Worm (Caenorhabditis elegans) whole organism, L3 larva: Measurements from ENCODE around the gene R160.14.

Source experiments
- egl-27 ChIP-seq: sonication (generic microtip); optimal IDR thresholded peaks from 4 replicates; lab custom pipeline; 2017; ENCODE audit warnings: missing biosample characterization, missing genetic modification reagents, missing genetic modification characterization
- fos-1 ChIP-seq: fragments of 150-350 bp; optimal IDR thresholded peaks from 2 replicates; lab custom pipeline; 2014; ENCODE audit warnings: missing biosample characterization, missing genetic modification characterization
- lin-15B ChIP-seq: fragments of 150-350 bp; optimal IDR thresholded peaks from 2 replicates; lab custom pipeline; 2014; ENCODE audit warnings: missing biosample characterization, missing genetic modification characterization
- nhr-11 ChIP-seq: fragments of 150-350 bp; optimal IDR thresholded peaks from 2 replicates; lab custom pipeline; 2014; ENCODE audit warnings: missing biosample characterization, missing genetic modification characterization
- nhr-237 ChIP-seq: fragments of 150-350 bp; optimal IDR thresholded peaks from 2 replicates; lab custom pipeline; 2014; ENCODE audit warnings: missing biosample characterization, missing genetic modification characterization
- nhr-77 ChIP-seq: fragments of 150-350 bp; optimal IDR thresholded peaks from 2 replicates; lab custom pipeline; 2014; ENCODE audit warnings: missing biosample characterization, missing genetic modification characterization
- sea-2 ChIP-seq: fragments of 150-350 bp; sonication (generic microtip); optimal IDR thresholded peaks from 4 replicates; lab custom pipeline; 2014; ENCODE audit warnings: missing biosample characterization, missing genetic modification reagents, missing genetic modification characterization
- skn-1 ChIP-seq: fragments of 150-350 bp; optimal IDR thresholded peaks from 2 replicates; lab custom pipeline; 2014; ENCODE audit warnings: missing biosample characterization, missing genetic modification characterization
- snpc-4 ChIP-seq: fragments of 150-350 bp; optimal IDR thresholded peaks from 2 replicates; lab custom pipeline; 2014; ENCODE audit warnings: missing biosample characterization, missing genetic modification characterization

ce11 chrX:4353318-4353717 lies 18.6 kb downstream of the R160.14 start, which contains the start of gene col-165:
- TF ChIP-seq nhr-11 (tag; lab: Kevin White, UChicago) (no peak), fos-1 (tag; lab: Kevin White, UChicago) (no peak), snpc-4 (tag; lab: Kevin White, UChicago) (no peak), lin-15B (tag; lab: Kevin White, UChicago) (no peak), nhr-77 (tag; lab: Kevin White, UChicago) (no peak), sea-2 (GFP tag; lab: Kevin White, UChicago) (no peak), skn-1 (no peak), nhr-237 (tag; lab: Kevin White, UChicago) (no peak), egl-27 (no peak)
